Fruit fly (Drosophila melanogaster): ENCODE data around the gene CG15531.

Gene CG15531

DNA sequence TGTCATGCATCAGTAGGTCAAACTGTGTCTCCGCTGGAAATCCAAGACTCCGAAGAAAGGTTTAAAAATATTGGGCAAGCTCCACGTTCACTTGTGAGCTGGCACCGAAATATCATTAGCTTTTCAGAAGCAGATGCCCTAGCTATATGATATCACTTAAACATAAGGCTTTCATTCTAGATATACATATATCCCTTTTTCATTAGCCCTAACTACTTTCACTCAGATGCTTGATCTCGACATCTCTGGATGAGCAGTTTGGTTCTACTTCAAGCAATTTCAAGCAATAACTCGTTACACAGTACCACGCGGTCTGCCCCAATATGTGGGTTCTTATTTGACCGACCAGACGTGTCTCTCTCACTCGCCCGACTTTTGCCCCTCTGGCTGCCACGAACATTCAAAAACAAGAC, 4.6 kb downstream of the CG15531 start:
- no peak for TF ChIP-seq Myc (optimal IDR thresholded peaks at IDR 0.05)
- no peak for TF ChIP-seq insv (optimal IDR thresholded peaks at IDR 0.05)

DNA sequence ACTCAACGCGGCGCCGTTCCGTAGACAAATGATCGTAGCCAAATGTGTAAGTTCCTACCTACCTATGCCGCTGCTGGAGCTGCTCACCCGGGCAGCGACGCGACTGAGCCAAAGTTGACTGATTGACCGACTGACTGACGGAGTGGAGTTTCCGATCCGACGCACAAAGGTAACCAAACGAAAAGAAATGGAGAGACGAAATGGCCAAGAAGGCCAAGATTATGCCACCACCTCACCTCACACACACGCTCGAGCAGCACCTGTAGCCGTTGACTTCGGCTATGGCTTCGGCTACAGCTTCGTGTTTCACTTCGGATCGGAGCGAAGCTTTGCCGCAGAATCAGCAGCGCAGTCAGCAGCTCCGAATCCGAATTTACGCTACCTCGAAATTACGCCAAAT, 5.0 kb downstream of the CG15531 start, which contains the start of gene CG9747:
Gene CG9747, minus strand, starts transcription at position 206 of the 400 bp plus-strand sequence.
- no peak for TF ChIP-seq Sin3A (optimal IDR thresholded peaks at IDR 0.05)
- no peak for TF ChIP-seq insv (optimal IDR thresholded peaks at IDR 0.05)
- TF ChIP-seq psq (optimal IDR thresholded peaks at IDR 0.05): no peak
- no peak for TF ChIP-seq ttk (optimal IDR thresholded peaks at IDR 0.05)
- TF ChIP-seq Myc (optimal IDR thresholded peaks at IDR 0.05): no peak
- TF ChIP-seq h (optimal IDR thresholded peaks at IDR 0.05): no peak

DNA sequence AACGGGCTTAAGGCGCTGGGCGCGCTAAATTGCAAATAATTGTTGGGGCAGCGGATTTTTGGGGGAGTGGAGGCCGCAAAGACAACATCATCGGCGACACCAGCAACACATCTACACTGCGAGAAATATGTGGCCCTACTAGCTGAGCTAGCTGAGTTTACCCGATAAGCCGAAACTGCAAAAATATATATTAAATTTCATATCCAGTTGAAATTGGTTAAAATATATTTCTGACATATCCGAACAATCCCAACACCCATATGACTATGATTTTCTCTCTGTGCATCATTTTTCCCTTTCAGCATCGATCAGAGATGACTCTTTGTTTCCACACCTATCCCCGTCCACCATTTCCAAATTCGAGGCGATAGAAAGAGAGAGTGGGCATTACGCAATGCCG, 6.2 kb downstream of the CG15531 start:
- TF ChIP-seq Myc (optimal IDR thresholded peaks at IDR 0.05) (no peak), Sin3A (optimal IDR thresholded peaks at IDR 0.05) (no peak), insv (optimal IDR thresholded peaks at IDR 0.05) (no peak), h (optimal IDR thresholded peaks at IDR 0.05) (no peak), ttk (optimal IDR thresholded peaks at IDR 0.05) (no peak), psq (optimal IDR thresholded peaks at IDR 0.05) (no peak)

DNA sequence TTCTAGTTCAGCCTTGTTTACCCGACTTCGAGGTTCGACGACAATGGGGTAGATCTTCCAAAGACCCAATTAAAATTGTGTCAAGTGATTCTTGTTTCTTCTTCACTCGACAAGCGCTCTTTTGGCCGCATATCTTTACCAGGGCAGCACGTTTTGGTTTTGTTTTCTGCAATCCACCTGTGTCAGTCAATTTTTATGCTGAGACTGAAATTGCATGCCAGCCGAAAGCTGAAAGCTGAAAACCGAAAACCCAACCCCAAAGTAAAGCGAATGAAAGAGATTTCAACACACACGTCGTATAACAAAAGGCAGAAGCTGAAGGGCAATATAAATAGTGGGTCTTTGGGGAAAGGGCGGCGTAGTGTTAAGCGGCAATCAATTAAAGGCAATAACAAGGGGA, 6.6 kb downstream of the CG15531 start:
- TF ChIP-seq ttk (optimal IDR thresholded peaks at IDR 0.05) (no peak), psq (optimal IDR thresholded peaks at IDR 0.05) (no peak), Sin3A (optimal IDR thresholded peaks at IDR 0.05) (no peak), insv (optimal IDR thresholded peaks at IDR 0.05) (no peak), h (optimal IDR thresholded peaks at IDR 0.05) (no peak), Myc (optimal IDR thresholded peaks at IDR 0.05) (no peak)

DNA sequence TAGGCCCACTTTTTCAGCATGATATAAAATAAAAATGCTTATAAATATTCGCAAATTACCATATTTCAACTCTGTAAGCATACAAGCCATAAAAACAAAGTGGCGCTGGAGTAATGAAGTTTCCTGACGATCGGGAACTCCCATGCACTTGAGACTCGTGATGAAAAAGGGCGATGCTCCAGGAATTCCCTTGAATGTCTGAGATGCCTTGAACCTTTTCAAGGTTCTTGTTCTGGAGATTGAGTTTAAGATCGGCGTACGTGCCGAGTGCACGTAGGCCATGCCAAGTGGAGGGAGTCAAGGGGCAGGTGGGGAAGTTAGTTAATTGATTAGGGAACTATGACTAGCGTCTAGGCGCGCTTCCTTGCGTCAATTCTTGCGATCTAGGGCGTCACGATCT, 12.2 kb downstream of the CG15531 start:
- TF ChIP-seq Myc (optimal IDR thresholded peaks at IDR 0.05): no peak

DNA sequence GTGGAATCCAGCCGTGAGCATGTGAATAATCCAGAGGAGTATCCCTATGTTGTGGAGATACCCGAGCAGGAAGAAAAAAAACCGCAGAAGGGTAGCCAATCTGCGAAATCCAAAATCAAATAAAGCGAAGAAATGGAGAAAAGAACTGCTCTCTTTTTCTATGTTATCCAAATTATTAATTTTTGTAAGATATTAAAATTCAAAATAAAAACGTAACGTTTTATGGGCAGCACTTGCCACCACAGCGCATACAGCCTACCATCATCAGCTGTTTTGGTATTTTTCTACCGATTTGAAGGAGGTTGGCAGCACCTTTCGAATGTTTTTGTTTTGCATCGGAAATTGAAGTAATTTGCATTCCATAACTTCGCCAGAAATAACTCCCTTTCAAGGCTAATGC, 16.1 kb downstream of the CG15531 start, which contains the start of gene Bet5:
Gene Bet5, plus strand, starts transcription at position 299 of the 400 bp plus-strand sequence.
- no peak for TF ChIP-seq Sin3A (optimal IDR thresholded peaks at IDR 0.05)

DNA sequence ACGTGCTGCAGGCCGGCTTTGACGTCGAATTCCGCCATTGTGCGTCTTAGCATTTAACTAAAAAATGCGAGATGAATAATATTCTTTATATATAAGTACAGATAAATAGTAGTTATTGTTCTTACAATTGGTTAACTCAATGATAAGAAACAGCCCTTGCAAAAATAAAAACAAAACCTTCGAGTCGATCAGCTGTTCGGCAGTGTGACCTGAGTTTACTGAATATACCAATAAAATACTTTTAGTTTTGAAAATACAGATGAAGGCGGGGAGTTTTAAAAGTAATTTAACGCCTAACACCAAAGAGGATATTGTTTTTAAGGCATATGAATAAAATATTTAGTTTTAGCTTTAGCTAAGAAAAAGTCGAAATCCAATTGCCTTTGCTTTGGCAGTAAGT, 18.5 kb downstream of the CG15531 start, which contains the start of the genes CG1983 and CG15530:
Gene CG1983, minus strand, starts transcription at position 207 of the 400 bp plus-strand sequence.
Gene CG15530, plus strand, starts transcription at position 384 of the 400 bp plus-strand sequence.
- TF ChIP-seq insv (optimal IDR thresholded peaks at IDR 0.05) (no peak), Sin3A (optimal IDR thresholded peaks at IDR 0.05) (no peak), psq (optimal IDR thresholded peaks at IDR 0.05) (no peak), ttk (optimal IDR thresholded peaks at IDR 0.05) (no peak), Myc (optimal IDR thresholded peaks at IDR 0.05) (no peak)

DNA sequence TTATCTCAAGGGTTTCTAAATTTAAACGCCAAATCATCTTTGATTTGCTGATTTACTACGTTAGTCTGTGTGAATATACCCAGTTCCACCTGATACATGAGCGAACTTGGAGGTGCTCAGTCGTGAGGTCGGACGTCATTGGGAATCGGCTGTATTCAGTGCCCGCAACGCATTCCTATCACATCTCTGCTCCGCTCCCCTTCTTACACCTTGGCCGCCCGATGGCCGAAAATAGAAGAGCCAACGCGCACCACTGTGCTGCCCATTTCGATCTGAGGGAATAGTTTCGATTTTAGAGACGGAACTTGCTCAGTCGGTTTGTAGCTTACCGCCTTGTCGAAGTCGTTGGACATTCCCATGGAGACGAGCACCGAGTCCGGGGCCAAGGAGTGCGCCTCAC, 19.7 kb downstream of the CG15531 start:
- no peak for TF ChIP-seq h (optimal IDR thresholded peaks at IDR 0.05)
- no peak for TF ChIP-seq Sin3A (optimal IDR thresholded peaks at IDR 0.05)
- no peak for TF ChIP-seq ttk (optimal IDR thresholded peaks at IDR 0.05)
- TF ChIP-seq Myc (optimal IDR thresholded peaks at IDR 0.05): no peak
- TF ChIP-seq psq (optimal IDR thresholded peaks at IDR 0.05): no peak
- no peak for TF ChIP-seq insv (optimal IDR thresholded peaks at IDR 0.05)

DNA sequence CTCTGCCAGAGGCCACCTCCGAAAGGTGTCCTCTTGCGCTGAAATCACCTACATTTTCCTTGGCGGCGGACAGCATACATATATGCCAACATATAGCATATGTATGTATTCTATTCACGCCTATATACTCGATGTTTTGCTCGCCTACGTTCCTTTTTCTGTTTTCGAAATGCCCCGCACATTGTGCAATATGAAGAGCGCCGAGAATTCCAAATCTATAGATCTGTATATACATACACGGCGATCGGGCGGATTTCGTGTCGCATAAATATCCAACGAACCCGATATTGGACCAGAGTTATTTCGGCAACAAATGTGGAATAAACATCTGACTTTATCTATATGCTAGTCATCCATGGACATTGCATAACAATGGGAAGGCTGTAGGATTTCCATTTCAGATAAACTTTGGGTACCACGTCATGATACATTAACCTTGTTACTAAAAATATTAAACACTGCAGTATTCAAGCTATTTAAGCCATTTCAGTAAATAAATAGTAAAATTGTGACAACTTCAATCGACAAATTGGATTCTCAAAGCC, 20.9 kb downstream of the CG15531 start:
- TF ChIP-seq psq (optimal IDR thresholded peaks at IDR 0.05) (no peak), h (optimal IDR thresholded peaks at IDR 0.05) (no peak), Myc (optimal IDR thresholded peaks at IDR 0.05) (no peak), Sin3A (optimal IDR thresholded peaks at IDR 0.05) (no peak), ttk (optimal IDR thresholded peaks at IDR 0.05) (no peak), insv (optimal IDR thresholded peaks at IDR 0.05) (no peak)

DNA sequence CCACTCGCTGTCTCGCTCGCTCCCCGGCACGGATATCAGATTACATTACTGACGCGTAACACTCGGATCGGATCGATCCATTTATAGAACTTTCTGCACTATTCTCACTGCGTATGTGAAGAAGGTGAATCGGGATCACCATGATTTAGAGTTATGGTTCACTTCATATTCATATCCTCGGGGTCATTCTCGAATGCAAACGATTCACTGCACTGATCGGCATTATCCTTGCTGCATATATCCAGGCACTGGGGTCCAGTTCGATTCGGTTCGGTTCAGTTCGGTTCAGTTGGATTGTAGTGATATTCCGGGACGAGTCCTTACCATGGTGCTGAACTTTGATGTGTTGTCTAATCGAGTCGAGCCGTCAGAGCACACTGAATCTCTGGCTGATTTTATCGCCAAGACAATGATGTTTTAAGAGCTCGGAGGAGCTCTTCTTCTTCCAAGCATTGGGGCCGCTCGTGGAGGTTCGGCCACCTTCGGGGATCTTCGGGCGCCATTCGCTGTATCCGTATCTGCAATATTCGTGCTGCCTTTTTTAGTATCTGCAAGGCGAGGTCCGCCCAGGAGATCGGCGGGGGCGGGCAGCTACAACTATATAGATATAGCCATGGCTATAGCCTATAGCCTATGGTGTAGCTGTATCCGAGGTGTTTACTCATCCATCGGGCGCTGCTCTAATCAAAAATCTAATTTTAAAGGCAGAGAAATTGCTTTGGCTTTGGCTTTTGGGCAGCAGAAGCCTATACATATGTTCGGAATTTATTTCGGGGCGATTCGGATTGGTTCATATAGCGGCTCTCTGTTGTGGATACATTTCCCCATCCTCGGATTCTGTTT, 21.6 kb downstream of the CG15531 start, which contains the start of gene Mlc2:
Gene Mlc2, minus strand, starts transcription at position 392 of the 843 bp plus-strand sequence.
- TF ChIP-seq h (optimal IDR thresholded peaks at IDR 0.05) (no peak), insv (optimal IDR thresholded peaks at IDR 0.05) (no peak), ttk (optimal IDR thresholded peaks at IDR 0.05) (no peak), Myc (optimal IDR thresholded peaks at IDR 0.05) (no peak), Sin3A (optimal IDR thresholded peaks at IDR 0.05) (no peak), psq (optimal IDR thresholded peaks at IDR 0.05) (no peak)

DNA sequence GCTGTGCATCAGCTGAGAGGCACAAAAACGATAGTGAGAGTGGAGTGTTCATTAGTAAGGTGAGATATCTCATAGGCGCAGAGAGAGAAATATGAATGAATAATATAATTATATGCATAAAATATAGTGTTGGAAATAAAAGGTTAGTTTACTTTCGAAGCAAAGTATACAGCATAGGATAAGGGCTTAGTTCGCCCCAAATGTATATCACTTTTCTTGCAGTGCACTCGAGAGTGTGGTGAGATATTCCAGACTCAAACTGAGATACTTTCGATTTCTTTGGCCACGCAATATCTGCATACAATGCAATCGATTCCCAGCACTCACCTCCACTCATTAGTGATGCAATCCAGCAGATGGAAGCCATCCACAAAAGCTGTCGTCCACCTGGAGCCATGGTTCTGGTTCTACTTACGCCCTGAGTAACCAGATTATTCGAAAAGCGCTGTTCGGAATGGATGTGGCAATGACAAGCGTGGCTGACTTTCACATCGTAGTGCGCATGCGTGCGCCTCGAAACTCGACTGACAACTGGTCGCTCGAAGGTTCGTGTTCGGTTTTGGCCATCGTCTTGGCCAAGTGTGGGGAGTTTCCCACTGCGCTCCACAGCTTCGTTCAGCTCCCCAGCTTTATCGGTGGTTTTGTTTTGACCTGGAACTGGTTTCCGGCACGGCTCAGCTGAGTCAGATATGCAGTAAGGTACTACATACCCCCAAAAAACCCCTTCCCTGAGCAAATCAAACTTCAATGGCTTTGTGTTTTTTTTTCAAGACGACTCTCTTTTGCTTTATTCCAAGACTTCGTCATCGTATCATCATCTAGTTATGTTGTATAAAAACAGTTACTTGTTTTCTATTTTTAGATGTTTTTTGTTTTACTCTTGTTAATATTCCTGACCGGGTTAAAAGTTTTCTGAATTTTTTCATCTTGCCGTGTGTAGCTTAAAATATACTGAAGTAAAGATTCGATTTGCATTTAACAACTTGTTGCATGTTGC, 25.1 kb downstream of the CG15531 start, which contains the start of gene Rsod:
Gene Rsod, minus strand, starts transcription at position 537 of the 997 bp plus-strand sequence.
- no peak for TF ChIP-seq h (optimal IDR thresholded peaks at IDR 0.05)
- TF ChIP-seq Sin3A (optimal IDR thresholded peaks at IDR 0.05): no peak
- no peak for TF ChIP-seq ttk (optimal IDR thresholded peaks at IDR 0.05)
- TF ChIP-seq Myc (optimal IDR thresholded peaks at IDR 0.05): no peak
- TF ChIP-seq insv (optimal IDR thresholded peaks at IDR 0.05): no peak
- no peak for TF ChIP-seq psq (optimal IDR thresholded peaks at IDR 0.05)
